Fruit fly (Drosophila melanogaster) whole organism, adult: ENCODE data around the gene obe.

Experiments
- CG11617 ChIP-seq: fragments of 200-800 bp; sonication (Bioruptor generic); optimal IDR thresholded peaks from 2 replicates; lab custom pipeline; 2017; ENCODE audit warnings: mild to moderate bottlenecking, missing biosample characterization, missing genetic modification reagents, missing genetic modification characterization
- CG5204 ChIP-seq: fragments of 200-800 bp; sonication (Bioruptor generic); optimal IDR thresholded peaks from 2 replicates; lab custom pipeline; 2016; ENCODE audit warnings: missing biosample characterization, missing genetic modification characterization
- CG7045 ChIP-seq: fragments of 200-800 bp; sonication (Bioruptor generic); optimal IDR thresholded peaks from 2 replicates; lab custom pipeline; 2017; ENCODE audit warnings: missing biosample characterization, mild to moderate bottlenecking, missing genetic modification characterization
- Clk ChIP-seq: fragments of 200-800 bp; sonication (Bioruptor generic); optimal IDR thresholded peaks from 2 replicates; lab custom pipeline; 2017; ENCODE audit warnings: missing biosample characterization, missing genetic modification characterization
- Hr96 ChIP-seq: fragments of 200-800 bp; sonication (Bioruptor generic); optimal IDR thresholded peaks from 2 replicates; lab custom pipeline; 2016; ENCODE audit warnings: missing biosample characterization, missing genetic modification characterization
- Mnt ChIP-seq: fragments of 200-800 bp; sonication (Bioruptor generic); optimal IDR thresholded peaks from 2 replicates; lab custom pipeline; 2016; ENCODE audit warnings: missing biosample characterization, mild to moderate bottlenecking, missing genetic modification characterization
- cnc ChIP-seq, 2 experiments: fragments of >200 bp; optimal IDR thresholded peaks; 2 replicates each; lab custom pipeline; 2017
- kay ChIP-seq: fragments of 200-800 bp; sonication (Bioruptor generic); peaks from one replicate; lab custom pipeline; 2016; ENCODE audit warnings: missing biosample characterization, missing genetic modification characterization, borderline replicate concordance
- ovo ChIP-seq: fragments of 200-800 bp; sonication (Bioruptor generic); optimal IDR thresholded peaks from 2 replicates; lab custom pipeline; 2016; ENCODE audit warnings: missing biosample characterization, missing genetic modification characterization
- pad ChIP-seq: fragments of 200-800 bp; sonication (Bioruptor generic); optimal IDR thresholded peaks from 3 replicates; lab custom pipeline; 2017; ENCODE audit warnings: missing biosample characterization, missing genetic modification characterization, mild to moderate bottlenecking, moderate library complexity, missing genetic modification reagents
- toe ChIP-seq: fragments of 200-800 bp; sonication (Bioruptor generic); optimal IDR thresholded peaks from 2 replicates; lab custom pipeline; 2016; ENCODE audit warnings: missing biosample characterization, missing genetic modification characterization

dm6 chr3R:15508631-15509030, 22.8 kb downstream of the obe start, which contains the start of gene CG44014:
- TF ChIP-seq CG7045, result no peak
- TF ChIP-seq CG5204 (GFP tag; lab: Kevin White, UChicago), result no peak
- TF ChIP-seq Hr96, result no peak
- no peak for TF ChIP-seq Clk
- no peak for TF ChIP-seq cnc (optimal IDR thresholded peaks at IDR 0.05; lab: Kevin White, UChicago)
- TF ChIP-seq toe (GFP tag; lab: Kevin White, UChicago), result no peak
- no peak for TF ChIP-seq Mnt (GFP tag; lab: Kevin White, UChicago)
- no peak for TF ChIP-seq ovo (GFP tag; lab: Kevin White, UChicago)
- TF ChIP-seq CG11617 (GFP tag; lab: Kevin White, UChicago), result no peak
- peak; percentile 33 for TF ChIP-seq kay (GFP tag; lab: Kevin White, UChicago)
- TF ChIP-seq pad (GFP tag; lab: Kevin White, UChicago), result no peak
